Fruit fly (Drosophila melanogaster) whole organism, embryonic: Measurements from ENCODE around the gene Prosalpha6T.

Experiments
- Bteb2 ChIP-seq: fragments of 200-800 bp; sonication (Bioruptor generic); optimal IDR thresholded peaks from 2 replicates; lab custom pipeline; 2016; ENCODE audit warnings: missing biosample characterization, missing genetic modification characterization
- CG10267 ChIP-seq: fragments of 200-800 bp; sonication (Bioruptor generic); optimal IDR thresholded peaks from 2 replicates; lab custom pipeline; 2018; ENCODE audit warnings: missing biosample characterization, mild to moderate bottlenecking, missing genetic modification characterization, moderate library complexity
- CG11085 ChIP-seq: fragments of 200-800 bp; sonication (Bioruptor generic); IDR thresholded peaks from 2 replicates; pipeline ENCODE4 v1.3.6; 2022; ENCODE audit warnings: missing biosample characterization, missing genetic modification characterization
- CG12236 ChIP-seq: fragments of 200-800 bp; sonication (Bioruptor generic); optimal IDR thresholded peaks from 2 replicates; lab custom pipeline; 2016; ENCODE audit warnings: missing biosample characterization, missing genetic modification characterization
- CG17328 ChIP-seq: fragments of 200-800 bp; sonication (Bioruptor generic); IDR thresholded peaks from 2 replicates; pipeline ENCODE4 v1.3.6; 2022; ENCODE audit warnings: missing biosample characterization, missing genetic modification characterization
- CG32532 ChIP-seq: fragments of 200-800 bp; sonication (Bioruptor generic); IDR thresholded peaks from 2 replicates; pipeline ENCODE4 v1.3.6; 2022; ENCODE audit warnings: missing biosample characterization, missing genetic modification characterization
- CG34376 ChIP-seq: fragments of 200-800 bp; sonication (Bioruptor generic); optimal IDR thresholded peaks from 2 replicates; lab custom pipeline; 2018; ENCODE audit warnings: missing biosample characterization, mild to moderate bottlenecking, missing genetic modification characterization
- CG3995 ChIP-seq: fragments of 200-800 bp; sonication (Bioruptor generic); optimal IDR thresholded peaks from 3 replicates; lab custom pipeline; 2016; ENCODE audit warnings: missing biosample characterization, missing genetic modification characterization
- CG5245 ChIP-seq: fragments of 200-800 bp; sonication (Bioruptor generic); optimal IDR thresholded peaks from 3 replicates; lab custom pipeline; 2016; ENCODE audit warnings: missing biosample characterization, missing genetic modification characterization
- CG6272 ChIP-seq: fragments of 200-800 bp; sonication (Bioruptor generic); IDR thresholded peaks from 2 replicates; pipeline ENCODE4 v1.3.6; 2022; ENCODE audit warnings: missing biosample characterization, missing genetic modification characterization
- CG7372 ChIP-seq: fragments of 200-800 bp; sonication (Bioruptor generic); IDR thresholded peaks from 2 replicates; pipeline ENCODE4 v1.3.6; 2022; ENCODE audit warnings: missing biosample characterization, missing genetic modification characterization
- CG7928 ChIP-seq: fragments of 200-800 bp; sonication (Bioruptor generic); optimal IDR thresholded peaks from 2 replicates; lab custom pipeline; 2017; ENCODE audit warnings: missing biosample characterization, mild to moderate bottlenecking, missing genetic modification characterization
- CG9797 ChIP-seq: fragments of 200-800 bp; sonication (Bioruptor generic); optimal IDR thresholded peaks from 3 replicates; lab custom pipeline; 2018; ENCODE audit warnings: missing biosample characterization, mild to moderate bottlenecking, missing genetic modification characterization
- CG9817 ChIP-seq: fragments of 200-800 bp; sonication (Bioruptor generic); optimal IDR thresholded peaks from 2 replicates; lab custom pipeline; 2018; ENCODE audit warnings: missing biosample characterization, mild to moderate bottlenecking, missing genetic modification characterization, moderate library complexity
- CTCF ChIP-seq: fragments of 200-800 bp; sonication (Bioruptor generic); optimal IDR thresholded peaks from 2 replicates; lab custom pipeline; 2017; ENCODE audit warnings: missing biosample characterization, mild to moderate bottlenecking, missing genetic modification characterization, moderate library complexity
- CrebB ChIP-seq: fragments of 200-800 bp; sonication (Bioruptor generic); optimal IDR thresholded peaks from 3 replicates; lab custom pipeline; 2018; ENCODE audit warnings: missing biosample characterization, mild to moderate bottlenecking, missing genetic modification characterization
- D ChIP-seq, 2 experiments: fragments of 200-800 bp in 1 of 2; fragments of >200 bp in 1 of 2; sonication (Bioruptor generic) in 1 of 2; optimal IDR thresholded peaks; 2 replicates in 1 of 2; 3 replicates in 1 of 2; lab custom pipeline; 2017; ENCODE audit warnings: mild to moderate bottlenecking in 1 of 2, missing biosample characterization in 1 of 2, missing genetic modification characterization in 1 of 2, missing genetic modification reagents in 1 of 2
- Dip3 ChIP-seq: fragments of 200-800 bp; sonication (Bioruptor generic); optimal IDR thresholded peaks from 3 replicates; lab custom pipeline; 2016; ENCODE audit warnings: missing biosample characterization, missing genetic modification characterization
- Doc2 ChIP-seq: fragments of 200-800 bp; sonication (Bioruptor generic); IDR thresholded peaks from 2 replicates; pipeline ENCODE4 v1.3.6; 2022; ENCODE audit warnings: missing biosample characterization, missing genetic modification characterization
- E2f1 ChIP-seq: fragments of 200-800 bp; sonication (Bioruptor generic); IDR thresholded peaks from 2 replicates; pipeline ENCODE4 v1.3.6; 2022; ENCODE audit warnings: missing biosample characterization, missing genetic modification characterization
- Ets65A ChIP-seq: fragments of 200-800 bp; sonication (Bioruptor generic); peaks from one replicate; lab custom pipeline; 2016; ENCODE audit warnings: missing biosample characterization, missing genetic modification characterization
- HLH54F ChIP-seq: fragments of 200-800 bp; sonication (Bioruptor generic); optimal IDR thresholded peaks from 3 replicates; lab custom pipeline; 2016; ENCODE audit warnings: missing biosample characterization, missing genetic modification characterization
- Mrtf ChIP-seq: fragments of 200-800 bp; sonication (Bioruptor generic); IDR thresholded peaks from 3 replicates; pipeline ENCODE4 v1.3.6; 2022; ENCODE audit warnings: missing biosample characterization, missing genetic modification characterization
- NC2β ChIP-seq: fragments of 200-800 bp; sonication (Bioruptor generic); optimal IDR thresholded peaks from 2 replicates; lab custom pipeline; 2016; ENCODE audit warnings: missing biosample characterization, missing genetic modification characterization
- Poxn ChIP-seq: fragments of 200-800 bp; sonication (Bioruptor generic); IDR thresholded peaks from 2 replicates; pipeline ENCODE4 v1.3.6; 2022; ENCODE audit warnings: missing biosample characterization, missing genetic modification characterization
- Rx ChIP-seq: fragments of 200-800 bp; sonication (Bioruptor generic); IDR thresholded peaks from 2 replicates; pipeline ENCODE4 v1.3.6; 2022; ENCODE audit warnings: missing biosample characterization, missing genetic modification characterization
- Sin3A ChIP-seq: fragments of >200 bp; optimal IDR thresholded peaks from 2 replicates; lab custom pipeline; 2018
- Sry-δ ChIP-seq: fragments of 200-800 bp; sonication (Bioruptor generic); optimal IDR thresholded peaks from 2 replicates; lab custom pipeline; 2016; ENCODE audit warnings: missing biosample characterization, missing genetic modification characterization
- Usf ChIP-seq: fragments of 200-800 bp; sonication (Bioruptor generic); optimal IDR thresholded peaks from 2 replicates; lab custom pipeline; 2017; ENCODE audit warnings: missing genotype, missing biosample characterization, missing genetic modification characterization
- ac ChIP-seq: fragments of 200-800 bp; sonication (Bioruptor generic); optimal IDR thresholded peaks from 3 replicates; lab custom pipeline; 2017; ENCODE audit warnings: missing biosample characterization, mild to moderate bottlenecking, missing genetic modification characterization
- az2 ChIP-seq: fragments of 200-800 bp; sonication (Bioruptor generic); optimal IDR thresholded peaks from 3 replicates; lab custom pipeline; 2016; ENCODE audit warnings: missing biosample characterization, missing genetic modification characterization
- bab2 ChIP-seq: fragments of 200-800 bp; sonication (Bioruptor generic); optimal IDR thresholded peaks from 2 replicates; lab custom pipeline; 2016; ENCODE audit warnings: missing biosample characterization, missing genetic modification characterization
- bowl ChIP-seq: fragments of 200-800 bp; sonication (Bioruptor generic); IDR thresholded peaks from 2 replicates; pipeline ENCODE4 v1.3.6; 2022; ENCODE audit warnings: missing biosample characterization, missing genetic modification characterization
- cato ChIP-seq: fragments of 200-800 bp; sonication (Bioruptor generic); optimal IDR thresholded peaks from 2 replicates; lab custom pipeline; 2016; ENCODE audit warnings: missing biosample characterization, missing genetic modification characterization, borderline replicate concordance
- crp ChIP-seq, 2 experiments: fragments of 200-800 bp; sonication (Bioruptor generic); optimal IDR thresholded peaks; 2 replicates in 1 of 2; 3 replicates in 1 of 2; lab custom pipeline; 2017; ENCODE audit warnings: missing biosample characterization in 2 of 2, missing genetic modification characterization in 2 of 2, mild to moderate bottlenecking in 1 of 2, moderate library complexity in 1 of 2
- dmrt11E ChIP-seq: fragments of 200-800 bp; sonication (Bioruptor generic); optimal IDR thresholded peaks from 3 replicates; lab custom pipeline; 2018; ENCODE audit warnings: missing biosample characterization, mild to moderate bottlenecking, missing genetic modification characterization, moderate library complexity
- dpn ChIP-seq, 2 experiments: fragments of 200-800 bp; sonication (Bioruptor generic); optimal IDR thresholded peaks; 3 replicates each; lab custom pipeline; 2016; ENCODE audit warnings: missing biosample characterization in 2 of 2, missing genetic modification characterization in 2 of 2
- fd64A ChIP-seq: fragments of 200-800 bp; sonication (Bioruptor generic); optimal IDR thresholded peaks from 3 replicates; lab custom pipeline; 2018; ENCODE audit warnings: missing biosample characterization, mild to moderate bottlenecking, missing genetic modification characterization
- gt ChIP-seq: fragments of 200-800 bp; sonication (Bioruptor generic); IDR thresholded peaks from 2 replicates; pipeline ENCODE4 v1.3.6; 2022; ENCODE audit warnings: missing biosample characterization, missing genetic modification characterization
- insv ChIP-seq, 2 experiments: fragments of 200-800 bp; sonication (Bioruptor generic); optimal IDR thresholded peaks; 3 replicates each; lab custom pipeline; 2016 to 2018; ENCODE audit warnings: missing biosample characterization in 2 of 2, missing genetic modification characterization in 2 of 2
- lab ChIP-seq: fragments of 200-800 bp; sonication (Bioruptor generic); optimal IDR thresholded peaks from 3 replicates; lab custom pipeline; 2017; ENCODE audit warnings: missing biosample characterization, missing genetic modification characterization, mild to moderate bottlenecking, moderate library complexity, missing genetic modification reagents
- lilli ChIP-seq: fragments of 200-800 bp; sonication (Bioruptor generic); optimal IDR thresholded peaks from 3 replicates; lab custom pipeline; 2016; ENCODE audit warnings: missing biosample characterization, missing genetic modification characterization
- lola ChIP-seq, 3 experiments: fragments of >200 bp in 2 of 3; fragments of 200-800 bp in 1 of 3; sonication (Bioruptor generic) in 1 of 3; optimal IDR thresholded peaks; 2 replicates each; lab custom pipeline; 2017 to 2019; ENCODE audit warnings: missing biosample characterization in 3 of 3, missing genetic modification characterization in 3 of 3, mild to moderate bottlenecking in 1 of 3, moderate library complexity in 1 of 3
- luna ChIP-seq: fragments of 200-800 bp; sonication (Bioruptor generic); optimal IDR thresholded peaks from 2 replicates; lab custom pipeline; 2016; ENCODE audit warnings: missing biosample characterization, missing genetic modification characterization
- mld ChIP-seq: fragments of 200-800 bp; sonication (Bioruptor generic); IDR thresholded peaks from 3 replicates; pipeline ENCODE4 v1.3.6; 2022; ENCODE audit warnings: missing biosample characterization, missing genetic modification characterization; ENCODE audit not compliant: partially characterized antibody
- nau ChIP-seq: fragments of 200-800 bp; sonication (Bioruptor generic); optimal IDR thresholded peaks from 3 replicates; lab custom pipeline; 2017; ENCODE audit warnings: missing biosample characterization, mild to moderate bottlenecking, missing genetic modification characterization, missing genetic modification reagents
- nmo ChIP-seq: fragments of 200-800 bp; sonication (Bioruptor generic); optimal IDR thresholded peaks from 2 replicates; lab custom pipeline; 2018; ENCODE audit warnings: missing biosample characterization, mild to moderate bottlenecking, missing genetic modification characterization, moderate library complexity
- odd ChIP-seq: fragments of 200-800 bp; sonication (Bioruptor generic); optimal IDR thresholded peaks from 2 replicates; lab custom pipeline; 2017; ENCODE audit warnings: missing biosample characterization, mild to moderate bottlenecking, missing genetic modification characterization
- pzg ChIP-seq: fragments of 200-800 bp; sonication (Bioruptor generic); optimal IDR thresholded peaks from 3 replicates; lab custom pipeline; 2018; ENCODE audit warnings: missing biosample characterization, mild to moderate bottlenecking, missing genetic modification characterization, moderate library complexity
- ro ChIP-seq: fragments of 200-800 bp; sonication (Bioruptor generic); IDR thresholded peaks from 2 replicates; pipeline ENCODE4 v1.3.6; 2022; ENCODE audit warnings: missing biosample characterization, missing genetic modification characterization
- tin ChIP-seq: fragments of 200-800 bp; sonication (Bioruptor generic); optimal IDR thresholded peaks from 3 replicates; lab custom pipeline; 2016; ENCODE audit warnings: missing biosample characterization, missing genetic modification characterization
- vvl ChIP-seq: fragments of 200-800 bp; sonication (Bioruptor generic); IDR thresholded peaks from 2 replicates; pipeline ENCODE4 v1.3.6; 2022; ENCODE audit warnings: missing biosample characterization, missing genetic modification characterization

The Prosalpha6T gene

DNA sequence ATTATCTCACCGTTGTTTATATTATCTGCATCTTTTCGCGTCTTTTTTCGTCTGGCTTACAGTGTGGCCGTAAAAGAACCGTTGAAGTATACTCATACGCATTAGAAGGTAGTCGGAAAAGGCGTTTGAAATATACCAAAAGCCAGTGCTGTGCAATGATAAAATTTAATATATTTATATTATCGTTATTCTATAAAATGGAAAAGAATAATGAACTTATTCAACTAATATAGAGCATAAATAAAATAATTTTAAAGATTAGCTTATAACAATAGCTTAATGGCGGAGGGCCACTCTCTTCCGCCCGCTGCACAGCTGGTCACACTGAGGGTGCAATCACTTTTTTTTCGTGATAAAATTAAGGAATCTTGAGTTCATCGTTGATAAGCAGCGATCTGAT is 39.9 kb upstream of the Prosalpha6T start, which contains the start of the genes CG16974 and Edem2 (continued):
- TF ChIP-seq CG5245 (GFP tag; lab: Kevin White, UChicago) (peak; percentile 51), Dip3 (GFP tag; lab: Kevin White, UChicago) (peak; percentile 19), ac (GFP tag; lab: Kevin White, UChicago) (no peak), HLH54F (GFP tag; lab: Kevin White, UChicago) (peak; percentile 12), crp (GFP tag; optimal IDR thresholded peaks at IDR 0.05; lab: Kevin White, UChicago) (peak in 1 of 2 experiments; percentile 73), mld (no peak), NC2β (no peak), bowl (GFP tag; lab: Robert Waterston, UW) (no peak), CG7372 (GFP tag; lab: Robert Waterston, UW) (peak; percentile 44; the same call in 1 of the 2 replicates), Usf (GFP tag; lab: Kevin White, UChicago) (peak; percentile 3), nmo (peak; percentile 84), cato (GFP tag; lab: Kevin White, UChicago) (peak; percentile 26), Doc2 (GFP tag; lab: Robert Waterston, UW) (no peak), Bteb2 (GFP tag; lab: Kevin White, UChicago) (peak; percentile 8), lab (no peak), Sry-δ (GFP tag; lab: Kevin White, UChicago) (peak; percentile 3), dmrt11E (peak; percentile 70), Mrtf (peak; percentile 52; the same call in 1 of the 3 replicates), CG3995 (GFP tag; lab: Kevin White, UChicago) (peak; percentile 60), CG32532 (GFP tag; lab: Robert Waterston, UW) (peak; percentile 71), E2f1 (GFP tag; lab: Robert Waterston, UW) (peak; percentile 64), CG10267 (tag; lab: Kevin White, UChicago) (peak; percentile 97), bab2 (GFP tag; lab: Kevin White, UChicago) (peak; percentile 44), Ets65A (GFP tag; lab: Kevin White, UChicago) (peak; percentile 91), pzg (GFP tag; lab: Kevin White, UChicago) (peak; percentile 77), odd (no peak), CrebB (tag; lab: Kevin White, UChicago) (peak; percentile 12), az2 (peak; percentile 79), dpn (GFP tag; optimal IDR thresholded peaks at IDR 0.05; lab: Kevin White, UChicago) (peak; percentile 37 to 83), ro (GFP tag; lab: Robert Waterston, UW) (no peak), Sin3A (lab: Kevin White, UChicago) (peak; percentile 60), Poxn (GFP tag; lab: Robert Waterston, UW) (no peak), nau (GFP tag; lab: Kevin White, UChicago) (no peak), CG17328 (peak; percentile 70), CG12236 (GFP tag; lab: Kevin White, UChicago) (no peak), CG9797 (GFP tag; lab: Kevin White, UChicago) (peak; percentile 96), CG34376 (GFP tag; lab: Kevin White, UChicago) (peak; percentile 44), CG9817 (tag; lab: Kevin White, UChicago) (peak; percentile 68), vvl (GFP tag; lab: Robert Waterston, UW) (peak; percentile 86), CG7928 (no peak), tin (GFP tag; lab: Kevin White, UChicago) (peak; percentile 79), lola (GFP tag; optimal IDR thresholded peaks at IDR 0.05; lab: Kevin White, UChicago) (peak in 1 of 3 experiments; percentile 66), Rx (GFP tag; lab: Robert Waterston, UW) (peak; percentile 49), gt (no peak), luna (no peak), CTCF (GFP tag; lab: Kevin White, UChicago) (no peak), CG6272 (peak; percentile 67; the same call in 1 of the 2 replicates), D (optimal IDR thresholded peaks at IDR 0.05; lab: Kevin White, UChicago) (no peak), D (GFP tag; optimal IDR thresholded peaks at IDR 0.05; lab: Kevin White, UChicago) (no peak), insv (GFP tag; optimal IDR thresholded peaks at IDR 0.05; lab: Kevin White, UChicago) (peak in 1 of 2 experiments; percentile 55), lilli (peak; percentile 79), CG11085 (GFP tag; lab: Robert Waterston, UW) (no peak; the same call in 1 of the 2 replicates), fd64A (GFP tag; lab: Kevin White, UChicago) (no peak)
